Worm (Caenorhabditis elegans) whole organism, L4 larva: ENCODE results near the gene F37H8.5.

ENCODE experiments used
- F49E8.2 ChIP-seq: sonication (generic microtip); optimal IDR thresholded peaks from 2 replicates; lab custom pipeline; 2016; ENCODE audit warnings: missing compliant biosample characterization, mild to moderate bottlenecking, missing genetic modification characterization, borderline replicate concordance
- ZK546.5 ChIP-seq, 2 experiments: sonication (generic microtip); optimal IDR thresholded peaks; 2 replicates each; lab custom pipeline; 2017; ENCODE audit warnings: missing biosample characterization in 2 of 2, missing genetic modification characterization in 2 of 2
- ceh-28 ChIP-seq: fragments of 150-350 bp; optimal IDR thresholded peaks from 2 replicates; lab custom pipeline; 2014; ENCODE audit warnings: missing biosample characterization, missing genetic modification reagents, missing genetic modification characterization
- dmd-6 ChIP-seq: fragments of 200-800 bp; sonication (Bioruptor generic); IDR thresholded peaks from 2 replicates; pipeline ENCODE4 v1.3.6; 2022; ENCODE audit warnings: missing genetic modification reagents, missing genetic modification characterization, missing compliant biosample characterization
- nhr-11 ChIP-seq: fragments of 150-350 bp; optimal IDR thresholded peaks from 2 replicates; lab custom pipeline; 2014; ENCODE audit warnings: missing biosample characterization, missing genetic modification characterization
- pha-4 ChIP-seq, 2 experiments: fragments of 150-350 bp in 1 of 2; fragments of 200-800 bp in 1 of 2; sonication (Bioruptor generic) in 1 of 2; IDR thresholded peaks in 1 of 2; optimal IDR thresholded peaks in 1 of 2; 2 replicates each; pipeline versions ENCODE4 v1.3.6 to Lab custom; 2014 to 2022; ENCODE audit warnings: missing genetic modification characterization in 2 of 2, missing genetic modification reagents in 2 of 2, missing biosample characterization in 1 of 2, missing compliant biosample characterization in 1 of 2
- snpc-1.2 ChIP-seq: fragments of 200-800 bp; sonication (Bioruptor generic); IDR thresholded peaks from 2 replicates; pipeline ENCODE4 v1.3.6; 2022; ENCODE audit warnings: missing genetic modification reagents, missing genetic modification characterization, missing compliant biosample characterization
- snpc-4 ChIP-seq: fragments of 150-350 bp; optimal IDR thresholded peaks from 2 replicates; lab custom pipeline; 2014; ENCODE audit warnings: missing biosample characterization, missing genetic modification characterization
- unc-62 ChIP-seq, 3 experiments: fragments of 150-350 bp in 1 of 3; sonication (generic microtip); optimal IDR thresholded peaks in 2 of 3; peaks in 1 of 3; 1 replicate in 1 of 3; 2 replicates in 2 of 3; lab custom pipeline; 2014 to 2017; ENCODE audit warnings: missing biosample characterization in 3 of 3, missing genetic modification characterization in 3 of 3, missing genetic modification reagents in 3 of 3, missing genotype in 1 of 3

DNA sequence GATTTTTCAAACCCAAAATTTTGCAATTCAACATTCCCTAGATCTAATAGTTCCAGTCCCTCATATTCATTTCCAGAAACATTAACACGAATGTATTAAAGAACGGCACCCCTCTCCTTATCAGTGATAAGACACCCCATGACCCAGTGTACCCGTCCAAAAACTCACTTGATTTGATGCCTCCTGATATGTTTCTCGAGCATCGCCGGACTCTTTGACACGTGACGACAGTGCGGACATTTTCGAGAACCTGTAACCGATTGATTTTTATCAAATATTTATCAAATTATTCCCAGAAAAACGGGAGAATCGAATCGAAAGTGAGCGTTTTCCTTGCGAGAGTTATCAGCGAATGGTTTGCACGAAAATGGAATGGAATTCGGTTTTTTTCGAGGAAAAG lies 37.0 kb upstream of the F37H8.5 start:
- TF ChIP-seq snpc-4: no peak
- TF ChIP-seq dmd-6 (GFP tag; lab: Robert Waterston, UW): peak; percentile 84
- TF ChIP-seq F49E8.2 (tag; lab: Kevin White, UChicago): no peak
- TF ChIP-seq unc-62 (GFP tag; optimal IDR thresholded peaks at IDR 0.05 in 1 of 2; lab: Kevin White, UChicago): no peak
- no peak for TF ChIP-seq unc-62 (tag; optimal IDR thresholded peaks at IDR 0.05; lab: Kevin White, UChicago)
- TF ChIP-seq snpc-1.2 (GFP tag; lab: Robert Waterston, UW): no peak
- TF ChIP-seq nhr-11 (tag; lab: Kevin White, UChicago): no peak
- TF ChIP-seq pha-4 (GFP tag; IDR thresholded peaks at IDR 0.05; lab: Robert Waterston, UW): no peak
- TF ChIP-seq pha-4 (tag; optimal IDR thresholded peaks at IDR 0.05; lab: Kevin White, UChicago): no peak
- TF ChIP-seq ZK546.5 (tag; optimal IDR thresholded peaks at IDR 0.05; lab: Kevin White, UChicago): no peak
- no peak for TF ChIP-seq ceh-28 (tag; lab: Kevin White, UChicago)
